Worm (Caenorhabditis elegans) whole organism, L4 larva: ENCODE data around the gene srb-13.

Experiments used
- egl-27 ChIP-seq: sonication (generic microtip); optimal IDR thresholded peaks from 3 replicates; lab custom pipeline; 2017; ENCODE audit warnings: missing biosample characterization, missing genetic modification reagents, missing genetic modification characterization
- nhr-11 ChIP-seq: fragments of 150-350 bp; optimal IDR thresholded peaks from 2 replicates; lab custom pipeline; 2014; ENCODE audit warnings: missing biosample characterization, missing genetic modification characterization
- snpc-4 ChIP-seq: fragments of 150-350 bp; optimal IDR thresholded peaks from 2 replicates; lab custom pipeline; 2014; ENCODE audit warnings: missing biosample characterization, missing genetic modification characterization

DNA sequence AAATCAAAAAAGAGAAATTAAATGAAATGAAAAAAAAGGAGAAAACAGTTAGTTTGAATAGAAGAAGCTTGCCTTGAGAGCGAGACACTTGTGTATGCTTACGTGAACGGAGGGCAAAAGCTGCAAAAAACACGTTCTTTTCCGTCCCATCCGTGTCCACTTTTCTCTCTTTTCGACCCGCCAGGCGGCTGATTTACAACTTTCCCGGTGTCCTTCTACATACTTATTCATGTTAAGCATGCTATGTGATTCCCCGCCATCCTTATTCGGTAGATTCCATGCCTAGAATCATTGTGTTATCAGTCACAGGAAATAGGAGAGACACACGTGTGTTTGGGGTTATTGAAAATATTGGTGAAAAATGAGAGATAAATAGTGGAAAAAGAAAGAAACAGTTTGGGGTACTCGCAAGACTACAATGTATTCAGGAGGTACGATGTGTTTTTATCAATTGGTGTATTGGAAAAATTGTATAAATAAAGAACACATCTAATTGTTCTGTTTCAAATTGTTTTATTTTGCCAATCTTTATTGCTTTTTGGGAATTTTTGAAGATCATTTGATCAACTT lies 15.4 kb downstream of the srb-13 start, which contains the start of gene nas-29:
- no peak for TF ChIP-seq egl-27 (tag; lab: Kevin White, UChicago)
- no peak for TF ChIP-seq nhr-11 (tag; lab: Kevin White, UChicago)
- TF ChIP-seq snpc-4, result no peak
